Worm (Caenorhabditis elegans) whole organism, L3 larva: ENCODE results near the gene nlp-1.

Source experiments
- aly-2 ChIP-seq: fragments of 150-350 bp; optimal IDR thresholded peaks from 2 replicates; lab custom pipeline; 2014; ENCODE audit warnings: missing biosample characterization, missing genetic modification characterization
- ama-1 ChIP-seq: fragments of 150-350 bp; optimal IDR thresholded peaks from 2 replicates; lab custom pipeline; 2018
- ceh-82 ChIP-seq: fragments of 150-350 bp; optimal IDR thresholded peaks from 2 replicates; lab custom pipeline; 2014; ENCODE audit warnings: missing biosample characterization, missing genetic modification characterization
- egl-27 ChIP-seq: sonication (generic microtip); optimal IDR thresholded peaks from 4 replicates; lab custom pipeline; 2017; ENCODE audit warnings: missing biosample characterization, missing genetic modification reagents, missing genetic modification characterization
- elt-3 ChIP-seq, 3 experiments: fragments of 150-350 bp in 1 of 3; sonication (generic microtip) in 2 of 3; optimal IDR thresholded peaks; 2 replicates in 2 of 3; 4 replicates in 1 of 3; lab custom pipeline; 2014 to 2017; ENCODE audit warnings: missing biosample characterization in 3 of 3, missing genetic modification characterization in 3 of 3
- eor-1 ChIP-seq, 2 experiments: fragments of 150-350 bp; optimal IDR thresholded peaks; 2 replicates each; lab custom pipeline; 2014 to 2018; ENCODE audit warnings: missing biosample characterization in 2 of 2, missing genetic modification characterization in 2 of 2
- fos-1 ChIP-seq: fragments of 150-350 bp; optimal IDR thresholded peaks from 2 replicates; lab custom pipeline; 2014; ENCODE audit warnings: missing biosample characterization, missing genetic modification characterization
- nhr-11 ChIP-seq: fragments of 150-350 bp; optimal IDR thresholded peaks from 2 replicates; lab custom pipeline; 2014; ENCODE audit warnings: missing biosample characterization, missing genetic modification characterization
- nhr-12 ChIP-seq: fragments of 150-350 bp; optimal IDR thresholded peaks from 2 replicates; lab custom pipeline; 2014; ENCODE audit warnings: missing biosample characterization, missing genetic modification characterization
- nhr-77 ChIP-seq: fragments of 150-350 bp; optimal IDR thresholded peaks from 2 replicates; lab custom pipeline; 2014; ENCODE audit warnings: missing biosample characterization, missing genetic modification characterization

DNA sequence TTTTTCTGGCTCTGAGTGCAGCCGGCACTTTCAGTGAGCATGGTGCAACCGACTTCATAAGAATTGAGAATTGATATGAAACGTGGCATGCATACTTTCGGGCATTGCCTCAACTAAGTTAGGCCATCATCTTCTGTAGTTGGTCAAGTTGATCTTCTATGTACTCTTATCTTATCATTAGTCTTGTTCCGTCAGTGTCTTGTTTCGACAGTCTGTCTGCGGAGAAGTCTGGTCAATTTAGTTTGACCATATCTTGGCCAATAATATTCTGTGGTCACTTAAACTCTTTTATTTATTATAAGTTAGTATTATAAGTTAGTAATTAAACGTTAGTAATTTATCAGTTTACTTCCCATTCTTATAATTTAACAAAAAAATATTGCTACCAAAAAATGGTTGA is 28.9 kb downstream of the nlp-1 start:
- no peak for TF ChIP-seq nhr-77 (tag; lab: Kevin White, UChicago)
- TF ChIP-seq ceh-82 (tag; lab: Kevin White, UChicago) = no peak
- no peak for TF ChIP-seq egl-27 (tag; lab: Kevin White, UChicago)
- no peak for TF ChIP-seq nhr-11 (tag; lab: Kevin White, UChicago)
- no peak for TF ChIP-seq nhr-12 (tag; lab: Kevin White, UChicago)
- no peak for TF ChIP-seq ama-1 (lab: Kevin White, UChicago)
- TF ChIP-seq eor-1 (tag; optimal IDR thresholded peaks at IDR 0.05; lab: Kevin White, UChicago) = no peak
- no peak for TF ChIP-seq fos-1 (tag; lab: Kevin White, UChicago)
- no peak for TF ChIP-seq aly-2 (tag; lab: Kevin White, UChicago)
- peak in 1 of 3 experiments; percentile 88 for TF ChIP-seq elt-3 (tag; optimal IDR thresholded peaks at IDR 0.05; lab: Kevin White, UChicago)
